Worm (Caenorhabditis elegans): ENCODE results near the gene T28C12.15.

- no peak for TF ChIP-seq pag-3 (tag; optimal IDR thresholded peaks at IDR 0.05; ENCODE audit: borderline replicate concordance)
- no peak for TF ChIP-seq pros-1 (tag; optimal IDR thresholded peaks at IDR 0.05)
- TF ChIP-seq ceh-31 (tag; optimal IDR thresholded peaks at IDR 0.05): no peak
- no peak for TF ChIP-seq T23F11.4 (GFP tag; optimal IDR thresholded peaks at IDR 0.05)
- TF ChIP-seq ahr-1 (tag; optimal IDR thresholded peaks at IDR 0.05): no peak
- TF ChIP-seq lim-6 (tag; optimal IDR thresholded peaks at IDR 0.05): no peak
- no peak for TF ChIP-seq tbx-2 (tag; optimal IDR thresholded peaks at IDR 0.05)
- no peak for TF ChIP-seq syd-9 (tag; optimal IDR thresholded peaks at IDR 0.05)
- TF ChIP-seq madf-2 (tag; optimal IDR thresholded peaks at IDR 0.05): no peak
- TF ChIP-seq dmd-4 (tag; optimal IDR thresholded peaks at IDR 0.05; ENCODE audit: borderline replicate concordance): no peak
- TF ChIP-seq Y22D7AL.16 (tag; optimal IDR thresholded peaks at IDR 0.05): no peak
- TF ChIP-seq ceh-30 (tag; optimal IDR thresholded peaks at IDR 0.05): no peak
- no peak for TF ChIP-seq pax-1 (tag; optimal IDR thresholded peaks at IDR 0.05)
These were observed 45.4 kb downstream of the T28C12.15 start, which contains the start of gene F31F7.1 for ce11 chrV:6276205-6276604.
